Worm (Caenorhabditis elegans): ENCODE results near the gene T09A5.14.

T09A5.14 gene

ce11 chrII:7880373-7880862 lies 48.3 kb downstream of the T09A5.14 start, which contains the start of gene perm-1 (continued):
- TF ChIP-seq lin-26 (GFP tag; IDR thresholded peaks at IDR 0.05): no peak
- TF ChIP-seq ztf-18 (tag; optimal IDR thresholded peaks at IDR 0.05): peak; percentile 44
- no peak for TF ChIP-seq hmg-20 (GFP tag; IDR thresholded peaks at IDR 0.05)
- no peak for TF ChIP-seq ztf-22 (GFP tag; optimal IDR thresholded peaks at IDR 0.05)
- TF ChIP-seq pha-4 (tag; optimal IDR thresholded peaks at IDR 0.05): no peak
- TF ChIP-seq egrh-3 (GFP tag; IDR thresholded peaks at IDR 0.05): no peak
- no peak for TF ChIP-seq unc-62 (GFP tag; optimal IDR thresholded peaks at IDR 0.05)
- no peak for TF ChIP-seq F22D6.2 (tag; optimal IDR thresholded peaks at IDR 0.05)
- TF ChIP-seq ztf-26 (tag; optimal IDR thresholded peaks at IDR 0.05): no peak
- no peak for TF ChIP-seq madf-10 (tag; optimal IDR thresholded peaks at IDR 0.05)
- no peak for TF ChIP-seq lin-40 (tag; optimal IDR thresholded peaks at IDR 0.05)
- peak; percentile 60; the same call in 1 of the 2 replicates for TF ChIP-seq Y53F4B.3 (GFP tag; IDR thresholded peaks at IDR 0.05)
- no peak for TF ChIP-seq F57C9.4 (tag; optimal IDR thresholded peaks at IDR 0.05)
- TF ChIP-seq ztf-28 (GFP tag; IDR thresholded peaks at IDR 0.05): peak; percentile 71; the same call in 1 of the 2 replicates
- TF ChIP-seq aptf-2 (GFP tag; conservative IDR thresholded peaks at IDR 0.05): no peak
- no peak for TF ChIP-seq ccch-3 (GFP tag; optimal IDR thresholded peaks at IDR 0.05)
- TF ChIP-seq attf-3 (GFP tag; conservative IDR thresholded peaks at IDR 0.05): peak; percentile 51; the same call in 1 of the 2 replicates
- no peak for TF ChIP-seq nhr-90 (tag; optimal IDR thresholded peaks at IDR 0.05)
- TF ChIP-seq ceh-58 (GFP tag; IDR thresholded peaks at IDR 0.05): no peak
- no peak for TF ChIP-seq dpff-1 (tag; optimal IDR thresholded peaks at IDR 0.05)
- no peak for TF ChIP-seq egl-44 (GFP tag; IDR thresholded peaks at IDR 0.05)
- no peak for TF ChIP-seq F55B11.4 (tag; optimal IDR thresholded peaks at IDR 0.05; ENCODE audit: borderline replicate concordance, insufficient read depth)
- TF ChIP-seq him-1 (tag; optimal IDR thresholded peaks at IDR 0.05): peak; percentile 44
- TF ChIP-seq lin-54 (GFP tag; optimal IDR thresholded peaks at IDR 0.05): peak; percentile 89
- no peak for TF ChIP-seq bed-2 (GFP tag; IDR thresholded peaks at IDR 0.05)
- TF ChIP-seq Y79H2A.3 (GFP tag; conservative IDR thresholded peaks at IDR 0.05): no peak
- TF ChIP-seq dox-1 (GFP tag; IDR thresholded peaks at IDR 0.05): peak; percentile 85
- TF ChIP-seq nfya-2 (GFP tag; IDR thresholded peaks at IDR 0.05): no peak
- TF ChIP-seq hlh-26 (GFP tag; conservative IDR thresholded peaks at IDR 0.05): no peak
- TF ChIP-seq nhr-80 (tag; optimal IDR thresholded peaks at IDR 0.05): no peak
- TF ChIP-seq C06A6.2 (GFP tag; conservative IDR thresholded peaks at IDR 0.05): no peak
- no peak for TF ChIP-seq nhr-179 (tag; optimal IDR thresholded peaks at IDR 0.05)
- peak; percentile 48; the same call in 1 of the 2 replicates for TF ChIP-seq ceh-100 (GFP tag; IDR thresholded peaks at IDR 0.05)
- peak; percentile 37 for TF ChIP-seq F23B12.7 (tag; optimal IDR thresholded peaks at IDR 0.05; ENCODE audit: insufficient read depth)
- TF ChIP-seq cebp-2 (GFP tag; IDR thresholded peaks at IDR 0.05): no peak
- peak; percentile 82 for TF ChIP-seq snpc-1.3 (tag; optimal IDR thresholded peaks at IDR 0.05; ENCODE audit: insufficient read depth)
- TF ChIP-seq tbp1 (GFP tag; optimal IDR thresholded peaks at IDR 0.05): peak; percentile 61
- peak; percentile 91 for TF ChIP-seq madf-3 (GFP tag; IDR thresholded peaks at IDR 0.05)
- TF ChIP-seq sea-2 (GFP tag; IDR thresholded peaks at IDR 0.05): no peak
- TF ChIP-seq ama-1 (optimal IDR thresholded peaks at IDR 0.05): no peak
- TF ChIP-seq ama-1 (GFP tag; optimal IDR thresholded peaks at IDR 0.05): no peak
- TF ChIP-seq zim-3 (tag; optimal IDR thresholded peaks at IDR 0.05): no peak
- no peak for TF ChIP-seq fkh-3 (tag; optimal IDR thresholded peaks at IDR 0.05)
- TF ChIP-seq attf-6 (GFP tag; IDR thresholded peaks at IDR 0.05): no peak
- TF ChIP-seq aptf-3 (GFP tag; IDR thresholded peaks at IDR 0.05): no peak
- TF ChIP-seq lsl-1 (GFP tag; optimal IDR thresholded peaks at IDR 0.05): peak; percentile 98
- TF ChIP-seq madf-6 (GFP tag; IDR thresholded peaks at IDR 0.05): peak; percentile 99
- peak; percentile 84 for TF ChIP-seq B0019.2 (GFP tag; conservative IDR thresholded peaks at IDR 0.05)
- TF ChIP-seq nfya-1 (tag; optimal IDR thresholded peaks at IDR 0.05; ENCODE audit: borderline replicate concordance, insufficient read depth): no peak
- no peak for TF ChIP-seq die-1 (tag; optimal IDR thresholded peaks at IDR 0.05)

Data from whole organism, young adult.